Worm (Caenorhabditis elegans) whole organism, early embryonic: ENCODE measurements around the gene acr-25.

Experiments
- B0310.2 ChIP-seq: sonication (generic microtip); optimal IDR thresholded peaks from 2 replicates; lab custom pipeline; 2016; ENCODE audit warnings: mild to moderate bottlenecking, missing genetic modification characterization, missing compliant biosample characterization
- F13C5.2 ChIP-seq: sonication (generic microtip); optimal IDR thresholded peaks from 2 replicates; lab custom pipeline; 2017; ENCODE audit warnings: mild to moderate bottlenecking, missing genetic modification characterization, inconsistent platforms, missing compliant biosample characterization
- aly-1 ChIP-seq: sonication (generic microtip); optimal IDR thresholded peaks from 2 replicates; lab custom pipeline; 2016; ENCODE audit warnings: missing genetic modification characterization, missing compliant biosample characterization
- ama-1 ChIP-seq: fragments of 150-350 bp; optimal IDR thresholded peaks from 2 replicates; lab custom pipeline; 2014
- ceh-13 ChIP-seq: fragments of 200-800 bp; sonication (Bioruptor generic); optimal IDR thresholded peaks from 2 replicates; lab custom pipeline; 2018; ENCODE audit warnings: mild to moderate bottlenecking, missing genetic modification characterization, missing compliant biosample characterization
- ceh-36 ChIP-seq: sonication (generic microtip); optimal IDR thresholded peaks from 2 replicates; lab custom pipeline; 2016; ENCODE audit warnings: missing genetic modification characterization, inconsistent platforms, missing compliant biosample characterization
- ets-7 ChIP-seq: sonication (generic microtip); optimal IDR thresholded peaks from 2 replicates; lab custom pipeline; 2016; ENCODE audit warnings: missing genotype, missing genetic modification characterization, missing compliant biosample characterization
- flt-1 ChIP-seq: fragments of 200-800 bp; sonication (Bioruptor generic); IDR thresholded peaks from 2 replicates; pipeline ENCODE4 v1.3.6; 2022; ENCODE audit warnings: missing genetic modification characterization, missing compliant biosample characterization
- hmbx-1 ChIP-seq: sonication (generic microtip); optimal IDR thresholded peaks from 2 replicates; lab custom pipeline; 2016; ENCODE audit warnings: mild to moderate bottlenecking, missing genetic modification characterization, missing compliant biosample characterization
- hmg-4 ChIP-seq: fragments of 200-800 bp; sonication (Bioruptor generic); optimal IDR thresholded peaks from 2 replicates; lab custom pipeline; 2018; ENCODE audit warnings: mild to moderate bottlenecking, missing genetic modification characterization, missing compliant biosample characterization
- hnd-1 ChIP-seq: sonication (generic microtip); optimal IDR thresholded peaks from 2 replicates; lab custom pipeline; 2016; ENCODE audit warnings: missing genetic modification characterization, missing compliant biosample characterization
- pes-1 ChIP-seq: fragments of 200-800 bp; sonication (Bioruptor generic); IDR thresholded peaks from 2 replicates; pipeline ENCODE4 v1.3.6; 2022; ENCODE audit warnings: missing genetic modification reagents, missing genetic modification characterization, missing compliant biosample characterization
- scrt-1 ChIP-seq: fragments of 200-800 bp; sonication (Bioruptor generic); IDR thresholded peaks from 2 replicates; pipeline ENCODE4 v1.3.6; 2022; ENCODE audit warnings: missing genetic modification characterization, missing compliant biosample characterization
- sea-1 ChIP-seq: fragments of 200-800 bp; sonication (Bioruptor generic); conservative IDR thresholded peaks from 2 replicates; pipeline ENCODE4 v1.3.6; 2022; ENCODE audit warnings: missing genetic modification characterization, missing compliant biosample characterization
- tbx-11 ChIP-seq: fragments of 200-800 bp; sonication (Bioruptor generic); IDR thresholded peaks from 2 replicates; pipeline ENCODE4 v1.3.6; 2022; ENCODE audit warnings: missing genetic modification characterization, missing compliant biosample characterization
- tbx-37 ChIP-seq: fragments of 200-800 bp; sonication (Bioruptor generic); conservative IDR thresholded peaks from 2 replicates; pipeline ENCODE4 v1.3.6; 2022; ENCODE audit warnings: missing genetic modification reagents, missing genetic modification characterization, missing compliant biosample characterization
- tra-4 ChIP-seq: sonication (generic microtip); optimal IDR thresholded peaks from 2 replicates; lab custom pipeline; 2017; ENCODE audit warnings: missing genetic modification characterization, missing compliant biosample characterization

The acr-25 gene

DNA sequence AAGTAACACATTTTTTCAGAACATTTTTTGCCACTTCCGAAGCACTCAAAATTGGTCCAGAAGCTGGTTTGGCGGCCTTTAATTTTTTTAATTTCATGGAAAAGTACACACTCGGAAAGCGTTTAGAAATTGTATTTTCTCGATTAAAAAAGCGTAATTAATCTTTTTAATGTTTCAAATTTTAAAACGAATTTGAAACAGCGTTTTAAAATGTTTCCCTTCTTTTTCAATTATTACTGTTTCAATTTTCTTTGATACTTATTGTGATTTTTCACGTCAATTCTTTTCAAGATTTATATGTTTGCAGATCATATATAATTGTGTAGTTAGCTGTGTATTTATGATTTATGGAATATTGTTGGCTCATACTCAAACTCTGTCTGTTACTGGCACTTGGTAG is at the start of gene acr-25:
Gene acr-25, plus strand, starts transcription at position 301 of the 400 bp plus-strand sequence.
- no peak for TF ChIP-seq hmbx-1 (tag; lab: Kevin White, UChicago)

ce11 chrIV:6415149-6415548 is 49.0 kb upstream of the acr-25 start, which contains the start of gene exos-2:
Gene exos-2 (plus strand): TSS chrIV:6415478.
- TF ChIP-seq sea-1 (GFP tag; lab: Robert Waterston, UW) (no peak), pes-1 (GFP tag; lab: Robert Waterston, UW) (no peak), aly-1 (tag; lab: Kevin White, UChicago) (no peak)

DNA sequence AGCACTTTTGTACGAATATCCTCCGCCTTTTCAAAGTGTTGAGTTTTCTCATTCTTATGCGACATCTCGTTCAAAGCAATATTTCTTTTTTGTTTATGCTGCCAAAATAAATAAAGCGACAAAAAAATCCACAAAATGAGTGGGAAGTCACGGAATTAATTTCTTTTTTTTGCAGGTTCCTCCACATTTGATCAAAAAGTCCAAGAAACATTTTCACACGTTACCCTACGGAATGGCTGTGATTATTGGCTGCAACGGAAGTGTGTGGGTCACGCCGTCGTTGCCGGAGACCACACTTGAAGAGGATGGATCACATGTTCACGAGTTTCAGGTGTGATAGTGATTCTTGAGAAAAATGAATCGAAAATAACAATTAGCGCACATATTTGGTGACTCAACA is 47.6 kb upstream of the acr-25 start, which contains the start of gene Y73B6BL.22:
Gene Y73B6BL.22, minus strand, starts transcription at position 101 of the 400 bp plus-strand sequence.
- TF ChIP-seq ets-7 (tag; lab: Kevin White, UChicago) (no peak), ceh-13 (GFP tag; lab: Kevin White, UChicago) (no peak)

- TF ChIP-seq ceh-36 (tag; lab: Kevin White, UChicago) (no peak), scrt-1 (GFP tag; lab: Robert Waterston, UW) (no peak), ama-1 (lab: Kevin White, UChicago) (no peak), flt-1 (GFP tag; lab: Robert Waterston, UW) (no peak), hmbx-1 (tag; lab: Kevin White, UChicago) (no peak), ceh-13 (GFP tag; lab: Kevin White, UChicago) (no peak), tbx-37 (no peak), F13C5.2 (no peak), sea-1 (GFP tag; lab: Robert Waterston, UW) (no peak), hmg-4 (no peak), ets-7 (tag; lab: Kevin White, UChicago) (no peak), pes-1 (GFP tag; lab: Robert Waterston, UW) (no peak), hnd-1 (tag; lab: Kevin White, UChicago) (no peak), tra-4 (tag; lab: Kevin White, UChicago) (no peak), tbx-11 (GFP tag; lab: Robert Waterston, UW) (no peak), B0310.2 (tag; lab: Kevin White, UChicago) (no peak), aly-1 (tag; lab: Kevin White, UChicago) (no peak)
Measured at ce11 chrIV:6417612-6418011, 46.5 kb upstream of the acr-25 start.

- TF ChIP-seq hmbx-1 (tag; lab: Kevin White, UChicago) = no peak
- no peak for TF ChIP-seq tra-4 (tag; lab: Kevin White, UChicago)
- TF ChIP-seq sea-1 (GFP tag; lab: Robert Waterston, UW) = no peak
- TF ChIP-seq flt-1 (GFP tag; lab: Robert Waterston, UW) = no peak
- TF ChIP-seq hmg-4 = no peak
- no peak for TF ChIP-seq tbx-11 (GFP tag; lab: Robert Waterston, UW)
- no peak for TF ChIP-seq B0310.2 (tag; lab: Kevin White, UChicago)
- no peak for TF ChIP-seq ceh-13 (GFP tag; lab: Kevin White, UChicago)
- TF ChIP-seq ets-7 (tag; lab: Kevin White, UChicago) = no peak
- no peak for TF ChIP-seq scrt-1 (GFP tag; lab: Robert Waterston, UW)
- TF ChIP-seq hnd-1 (tag; lab: Kevin White, UChicago) = no peak
- no peak for TF ChIP-seq tbx-37
- no peak for TF ChIP-seq pes-1 (GFP tag; lab: Robert Waterston, UW)
- TF ChIP-seq F13C5.2 = no peak
- no peak for TF ChIP-seq ama-1 (lab: Kevin White, UChicago)
- TF ChIP-seq ceh-36 (tag; lab: Kevin White, UChicago) = no peak
- no peak for TF ChIP-seq aly-1 (tag; lab: Kevin White, UChicago)
Measured at ce11 chrIV:6419031-6419582, 45.0 kb upstream of the acr-25 start, which contains the start of the genes Y73B6BL.23 and htp-2. Gene Y73B6BL.23 (minus strand): TSS chrIV:6419081. Gene htp-2 (plus strand): TSS chrIV:6419522.

DNA sequence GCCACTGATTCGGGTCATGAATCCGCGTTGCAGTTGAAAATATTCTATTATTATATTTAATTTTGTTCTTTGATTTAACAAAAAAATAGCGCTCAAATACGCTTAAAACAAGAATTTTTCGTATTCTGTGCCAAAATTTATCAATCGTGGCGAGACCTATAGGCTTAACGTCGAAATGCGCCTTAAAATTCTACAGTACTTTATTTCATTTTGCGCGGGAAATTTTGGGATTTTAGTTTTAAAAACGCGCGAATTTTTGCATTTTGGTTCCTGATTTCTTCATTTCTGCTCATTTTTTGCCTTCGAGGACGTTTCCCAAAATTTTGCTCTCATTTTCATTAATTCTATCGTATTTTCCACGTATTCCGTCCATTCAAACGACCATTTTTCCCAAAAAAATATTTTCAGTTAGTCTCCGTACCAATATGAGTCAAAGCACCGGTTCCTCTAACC is 42.9 kb upstream of the acr-25 start, which contains the start of gene puf-11:
Gene puf-11, plus strand, starts transcription at position 403 of the 453 bp plus-strand sequence.
- no peak for TF ChIP-seq scrt-1 (GFP tag; lab: Robert Waterston, UW)

DNA sequence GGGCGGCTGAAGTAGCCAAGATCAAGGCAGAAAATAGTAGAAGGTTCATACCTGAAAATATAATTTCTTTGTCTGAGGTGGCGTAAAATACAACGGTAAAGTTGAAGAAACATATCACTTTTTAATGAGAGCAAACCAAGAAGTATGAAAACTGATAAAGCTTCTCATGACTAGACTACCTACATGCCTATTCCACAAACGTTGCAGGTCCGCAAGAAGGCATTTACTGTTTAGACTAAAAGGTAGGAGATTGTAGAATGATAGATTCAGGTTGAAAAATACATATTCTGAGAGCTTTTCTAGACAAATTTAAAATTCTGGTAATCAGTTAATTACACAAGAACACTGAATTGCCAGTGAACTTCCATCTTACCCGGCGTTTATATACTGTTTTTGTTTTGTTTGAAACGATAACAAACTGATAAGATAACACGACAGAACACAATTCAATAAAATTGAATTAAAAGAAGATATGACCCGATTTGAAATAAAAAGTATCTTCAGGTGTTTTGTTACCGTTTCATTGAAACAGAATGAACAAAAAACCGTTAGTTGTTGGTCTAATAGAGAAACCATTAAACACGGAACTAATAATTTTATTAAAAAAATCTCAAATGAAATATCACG is 37.9 kb upstream of the acr-25 start, which contains the start of gene acp-6:
Gene acp-6, minus strand, starts transcription at position 51 of the 627 bp plus-strand sequence.
- TF ChIP-seq flt-1 (GFP tag; lab: Robert Waterston, UW) = no peak
- no peak for TF ChIP-seq pes-1 (GFP tag; lab: Robert Waterston, UW)
- no peak for TF ChIP-seq hmg-4
- TF ChIP-seq ets-7 (tag; lab: Kevin White, UChicago) = no peak
- TF ChIP-seq sea-1 (GFP tag; lab: Robert Waterston, UW) = no peak
- no peak for TF ChIP-seq hmbx-1 (tag; lab: Kevin White, UChicago)
- TF ChIP-seq B0310.2 (tag; lab: Kevin White, UChicago) = no peak
- TF ChIP-seq F13C5.2 = no peak
- no peak for TF ChIP-seq tbx-37

DNA sequence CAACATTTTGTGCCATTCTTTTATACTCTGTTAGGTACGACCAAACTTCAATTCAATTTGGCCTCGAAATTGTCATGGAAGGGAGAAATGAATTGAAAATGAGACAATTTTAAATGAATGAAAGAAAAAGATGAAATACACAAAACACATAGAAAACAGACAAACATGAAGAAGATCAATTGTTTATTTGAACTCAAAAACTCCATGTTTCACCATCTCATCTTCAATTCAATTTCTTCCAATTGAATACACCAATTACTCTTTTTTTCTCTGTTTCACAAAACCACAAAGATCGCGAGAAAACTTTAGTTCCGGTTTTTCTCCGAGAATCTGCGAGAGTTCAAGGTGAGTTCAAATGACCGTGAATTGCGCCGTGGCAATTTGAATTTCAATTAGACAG is 36.9 kb upstream of the acr-25 start:
- TF ChIP-seq ama-1 (lab: Kevin White, UChicago) = no peak
- TF ChIP-seq ets-7 (tag; lab: Kevin White, UChicago) = no peak
- no peak for TF ChIP-seq scrt-1 (GFP tag; lab: Robert Waterston, UW)
- no peak for TF ChIP-seq tbx-37
- no peak for TF ChIP-seq sea-1 (GFP tag; lab: Robert Waterston, UW)
- no peak for TF ChIP-seq F13C5.2
- TF ChIP-seq ceh-36 (tag; lab: Kevin White, UChicago) = no peak
- TF ChIP-seq tbx-11 (GFP tag; lab: Robert Waterston, UW) = no peak
- no peak for TF ChIP-seq hmg-4
- no peak for TF ChIP-seq hmbx-1 (tag; lab: Kevin White, UChicago)
- no peak for TF ChIP-seq tra-4 (tag; lab: Kevin White, UChicago)
- TF ChIP-seq pes-1 (GFP tag; lab: Robert Waterston, UW) = no peak
